Fruit fly (Drosophila melanogaster): ENCODE data around the gene dac.

dm6 chr2L:16502898-16503551, 17.2 kb upstream of the dac start:
- TF ChIP-seq cnc (optimal IDR thresholded peaks at IDR 0.05) (no peak), CG5204 (GFP tag; optimal IDR thresholded peaks at IDR 0.05) (no peak), Crg-1 (GFP tag; optimal IDR thresholded peaks at IDR 0.05) (no peak), CG12768 (GFP tag; optimal IDR thresholded peaks at IDR 0.05) (no peak)
